Worm (Caenorhabditis elegans) whole organism, mixed stage, embryonic: Measurements from ENCODE around the gene hach-1.

Experiments
- M03D4.4 ChIP-seq: sonication (generic microtip); optimal IDR thresholded peaks from 2 replicates; lab custom pipeline; 2017; ENCODE audit warnings: mild to moderate bottlenecking, missing genetic modification characterization, missing compliant biosample characterization
- bed-3 ChIP-seq: fragments of 200-800 bp; sonication (Bioruptor generic); optimal IDR thresholded peaks from 3 replicates; lab custom pipeline; 2018; ENCODE audit warnings: mild to moderate bottlenecking, missing genetic modification characterization, moderate library complexity, missing compliant biosample characterization
- ceh-39 ChIP-seq: fragments of 150-350 bp; optimal IDR thresholded peaks from 2 replicates; lab custom pipeline; 2014; ENCODE audit warnings: missing biosample characterization, missing genetic modification characterization
- ceh-43 ChIP-seq: fragments of 200-800 bp; sonication (Bioruptor generic); optimal IDR thresholded peaks from 2 replicates; lab custom pipeline; 2018; ENCODE audit warnings: mild to moderate bottlenecking, missing genetic modification characterization, moderate library complexity, missing compliant biosample characterization
- ceh-83 ChIP-seq: fragments of 200-800 bp; sonication (Bioruptor generic); optimal IDR thresholded peaks from 2 replicates; lab custom pipeline; 2018; ENCODE audit warnings: mild to moderate bottlenecking, missing genetic modification characterization, missing compliant biosample characterization
- ces-1 ChIP-seq: fragments of 150-350 bp; optimal IDR thresholded peaks from 2 replicates; lab custom pipeline; 2014; ENCODE audit warnings: missing biosample characterization, missing genetic modification reagents, missing genetic modification characterization
- cnd-1 ChIP-seq: fragments of 200-800 bp; sonication (Bioruptor generic); optimal IDR thresholded peaks from 2 replicates; lab custom pipeline; 2018; ENCODE audit warnings: mild to moderate bottlenecking, missing genetic modification characterization, missing compliant biosample characterization
- drap-1 ChIP-seq: fragments of 200-800 bp; sonication (Bioruptor generic); optimal IDR thresholded peaks from 3 replicates; lab custom pipeline; 2018; ENCODE audit warnings: mild to moderate bottlenecking, missing genetic modification characterization, missing compliant biosample characterization
- elt-1 ChIP-seq: sonication (generic microtip); optimal IDR thresholded peaks from 2 replicates; lab custom pipeline; 2017; ENCODE audit warnings: missing genetic modification characterization, mild to moderate bottlenecking, missing compliant biosample characterization, antibody characterized with exemption, moderate library complexity, borderline replicate concordance; ENCODE audit not compliant: insufficient read depth
- elt-3 ChIP-seq: fragments of 150-350 bp; optimal IDR thresholded peaks from 2 replicates; lab custom pipeline; 2014; ENCODE audit warnings: missing biosample characterization, missing genetic modification characterization
- flh-1 ChIP-seq: fragments of 200-800 bp; sonication (Bioruptor generic); optimal IDR thresholded peaks from 2 replicates; lab custom pipeline; 2018; ENCODE audit warnings: mild to moderate bottlenecking, missing genetic modification characterization, moderate library complexity, missing compliant biosample characterization
- ham-2 ChIP-seq: fragments of 200-800 bp; sonication (Bioruptor generic); optimal IDR thresholded peaks from 2 replicates; lab custom pipeline; 2018; ENCODE audit warnings: mild to moderate bottlenecking, missing genetic modification characterization, missing compliant biosample characterization
- hlh-1 ChIP-seq: fragments of 150-350 bp; optimal IDR thresholded peaks from 2 replicates; lab custom pipeline; 2014; ENCODE audit warnings: missing biosample characterization, missing genetic modification reagents, missing genetic modification characterization
- lin-13 ChIP-seq: fragments of 150-350 bp; optimal IDR thresholded peaks from 2 replicates; lab custom pipeline; 2014; ENCODE audit warnings: missing biosample characterization, missing genetic modification characterization
- lin-32 ChIP-seq: fragments of 200-800 bp; sonication (Bioruptor generic); optimal IDR thresholded peaks from 2 replicates; lab custom pipeline; 2018; ENCODE audit warnings: mild to moderate bottlenecking, missing genetic modification characterization, missing compliant biosample characterization
- lsy-2 ChIP-seq: fragments of 150-350 bp; optimal IDR thresholded peaks from 2 replicates; lab custom pipeline; 2014; ENCODE audit warnings: missing biosample characterization, missing genetic modification characterization
- mab-5 ChIP-seq: fragments of 150-350 bp; optimal IDR thresholded peaks from 2 replicates; lab custom pipeline; 2014; ENCODE audit warnings: missing biosample characterization, missing genetic modification characterization
- mep-1 ChIP-seq: fragments of 150-350 bp; optimal IDR thresholded peaks from 2 replicates; lab custom pipeline; 2017; ENCODE audit warnings: missing biosample characterization, missing genetic modification reagents, missing genetic modification characterization, inconsistent platforms
- mls-2 ChIP-seq: sonication (generic microtip); optimal IDR thresholded peaks from 2 replicates; lab custom pipeline; 2016; ENCODE audit warnings: mild to moderate bottlenecking, missing genetic modification characterization, moderate library complexity, missing compliant biosample characterization
- nhr-2 ChIP-seq: fragments of 150-350 bp; optimal IDR thresholded peaks from 2 replicates; lab custom pipeline; 2014; ENCODE audit warnings: missing biosample characterization, missing genetic modification characterization
- nhr-237 ChIP-seq: fragments of 150-350 bp; optimal IDR thresholded peaks from 2 replicates; lab custom pipeline; 2014; ENCODE audit warnings: missing biosample characterization, missing genetic modification characterization
- nhr-28 ChIP-seq: fragments of 150-350 bp; optimal IDR thresholded peaks from 2 replicates; lab custom pipeline; 2014; ENCODE audit warnings: missing biosample characterization, missing genetic modification characterization
- nhr-76 ChIP-seq: sonication (generic microtip); optimal IDR thresholded peaks from 2 replicates; lab custom pipeline; 2017; ENCODE audit warnings: missing biosample characterization, missing genetic modification characterization
- pha-4 ChIP-seq: fragments of 150-350 bp; optimal IDR thresholded peaks from 2 replicates; lab custom pipeline; 2018; ENCODE audit warnings: missing biosample characterization, missing genetic modification reagents, missing genetic modification characterization
- sem-2 ChIP-seq: fragments of 200-800 bp; sonication (Bioruptor generic); optimal IDR thresholded peaks from 2 replicates; lab custom pipeline; 2018; ENCODE audit warnings: mild to moderate bottlenecking, missing genetic modification characterization, missing compliant biosample characterization
- snpc-4 ChIP-seq: fragments of 150-350 bp; optimal IDR thresholded peaks from 2 replicates; lab custom pipeline; 2014; ENCODE audit warnings: missing biosample characterization, missing genetic modification characterization
- sptf-1 ChIP-seq: sonication (generic microtip); optimal IDR thresholded peaks from 2 replicates; lab custom pipeline; 2017; ENCODE audit warnings: mild to moderate bottlenecking, missing genetic modification characterization, moderate library complexity, missing compliant biosample characterization
- tbx-8 ChIP-seq: fragments of 200-800 bp; sonication (Bioruptor generic); optimal IDR thresholded peaks from 2 replicates; lab custom pipeline; 2018; ENCODE audit warnings: mild to moderate bottlenecking, missing genetic modification characterization, moderate library complexity, missing compliant biosample characterization
- unc-120 ChIP-seq: sonication (generic microtip); optimal IDR thresholded peaks from 2 replicates; lab custom pipeline; 2017; ENCODE audit warnings: missing genetic modification characterization, missing compliant biosample characterization; ENCODE audit not compliant: poor library complexity, severe bottlenecking
- unc-39 ChIP-seq: fragments of 150-350 bp; optimal IDR thresholded peaks from 2 replicates; lab custom pipeline; 2014; ENCODE audit warnings: missing biosample characterization, missing genetic modification characterization
- ztf-11 ChIP-seq: fragments of 150-350 bp; optimal IDR thresholded peaks from 2 replicates; lab custom pipeline; 2014; ENCODE audit warnings: missing biosample characterization, missing genetic modification characterization

Gene hach-1

DNA sequence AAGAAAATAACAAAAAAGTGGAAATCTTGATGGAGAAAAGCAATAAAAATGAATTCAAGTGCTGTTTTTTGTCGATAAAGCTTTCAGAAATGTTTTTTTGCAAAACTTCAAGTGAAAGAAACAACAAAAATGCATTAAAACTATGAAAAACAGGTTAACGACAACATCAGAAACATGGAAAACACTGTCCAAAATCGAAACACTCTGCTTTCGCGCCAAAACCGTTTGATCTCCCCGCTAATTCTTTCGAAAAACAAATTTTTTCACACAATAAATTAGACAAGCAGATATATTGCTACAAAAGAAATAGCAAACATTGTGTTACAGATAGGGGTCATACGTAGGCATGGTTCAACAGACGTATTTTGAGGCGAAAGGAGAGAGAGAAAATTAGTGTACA is 13.5 kb upstream of the hach-1 start:
- no peak for TF ChIP-seq ceh-43 (GFP tag; lab: Kevin White, UChicago)
- no peak for TF ChIP-seq nhr-237
- TF ChIP-seq sem-2 (GFP tag; lab: Kevin White, UChicago), result no peak
- TF ChIP-seq pha-4, result no peak
- no peak for TF ChIP-seq bed-3 (GFP tag; lab: Kevin White, UChicago)
- TF ChIP-seq ces-1, result no peak
- TF ChIP-seq ceh-39 (tag; lab: Kevin White, UChicago), result no peak
- TF ChIP-seq M03D4.4, result no peak
- TF ChIP-seq tbx-8 (GFP tag; lab: Kevin White, UChicago), result no peak
- no peak for TF ChIP-seq ceh-83 (GFP tag; lab: Kevin White, UChicago)
- no peak for TF ChIP-seq elt-3 (tag; lab: Kevin White, UChicago)
- TF ChIP-seq lin-13 (tag; lab: Kevin White, UChicago), result no peak
- no peak for TF ChIP-seq elt-1
- no peak for TF ChIP-seq lsy-2 (tag; lab: Kevin White, UChicago)
- TF ChIP-seq nhr-28 (tag; lab: Kevin White, UChicago), result no peak

- TF ChIP-seq flh-1 (GFP tag; lab: Kevin White, UChicago) (no peak), M03D4.4 (no peak), ces-1 (no peak), elt-1 (no peak), unc-120 (tag; lab: Kevin White, UChicago) (no peak), sptf-1 (tag; lab: Kevin White, UChicago) (no peak), nhr-237 (no peak), nhr-76 (no peak), snpc-4 (tag; lab: Kevin White, UChicago) (no peak), lsy-2 (tag; lab: Kevin White, UChicago) (no peak), elt-3 (tag; lab: Kevin White, UChicago) (no peak), tbx-8 (GFP tag; lab: Kevin White, UChicago) (no peak), hlh-1 (tag; lab: Kevin White, UChicago) (no peak), ztf-11 (tag; lab: Kevin White, UChicago) (no peak), ceh-43 (GFP tag; lab: Kevin White, UChicago) (no peak), mls-2 (tag; lab: Kevin White, UChicago) (no peak)
- TF ChIP-seq, all 35 proteins: peak for 0
Measured at ce11 chrIII:5543050-5543449, 12.2 kb upstream of the hach-1 start, which contains the start of gene D1044.6. Gene D1044.6, minus strand, starts transcription at chrIII:5543177.

DNA sequence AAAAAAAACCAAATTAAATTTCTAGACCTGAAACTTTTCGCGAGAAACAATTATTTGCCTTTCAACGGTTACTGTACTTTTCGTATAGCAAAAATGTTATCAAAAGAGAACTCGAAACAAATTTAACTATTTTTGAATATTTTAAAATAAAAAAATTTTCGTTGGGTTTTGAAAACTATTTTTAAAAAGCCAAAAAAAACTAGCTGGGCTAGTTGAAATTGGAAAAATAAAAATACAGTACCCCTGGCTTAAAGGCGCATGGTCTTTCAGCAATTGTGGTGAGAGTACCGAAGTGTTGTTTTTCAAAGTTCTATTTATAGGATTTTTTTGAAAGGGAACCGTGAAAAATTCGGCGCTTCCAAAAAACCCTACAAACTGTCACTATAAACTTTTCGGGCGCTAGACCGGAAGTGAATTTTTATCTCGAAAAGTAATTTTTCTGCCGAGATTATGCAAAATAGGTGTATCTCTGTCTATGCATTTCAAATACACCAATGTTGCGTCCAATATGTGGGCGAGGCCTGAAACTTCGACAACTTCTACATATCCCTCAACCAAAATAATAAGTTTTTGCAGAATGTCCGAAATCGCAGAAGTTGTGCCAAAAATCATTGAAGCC is 11.4 kb upstream of the hach-1 start, which contains the start of gene D1044.1:
Gene D1044.1 (plus strand): TSS at position 569 of the 619 bp plus-strand sequence.
- TF ChIP-seq nhr-2 (tag; lab: Kevin White, UChicago) (no peak), nhr-76 (no peak), ceh-43 (GFP tag; lab: Kevin White, UChicago) (no peak), elt-3 (tag; lab: Kevin White, UChicago) (no peak)

DNA sequence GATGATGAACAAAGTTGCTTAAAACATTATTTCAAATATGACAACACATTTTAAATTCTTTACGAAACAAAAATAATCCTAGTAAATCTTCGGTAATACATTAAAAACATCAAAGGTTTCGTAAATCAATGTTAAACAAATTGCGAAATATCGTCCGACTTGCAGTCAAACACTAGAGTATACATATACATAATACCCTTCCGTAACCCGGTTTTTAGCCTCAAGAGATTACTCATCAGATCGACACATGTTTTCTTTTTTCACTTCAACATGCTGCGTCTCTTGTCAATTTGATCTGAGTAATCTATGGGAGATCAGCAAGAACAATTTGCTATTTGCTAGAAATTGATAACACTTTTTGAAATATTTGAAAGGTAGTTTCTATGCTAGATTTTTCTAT is 8.9 kb upstream of the hach-1 start:
- TF ChIP-seq ham-2, result no peak

ce11 chrIII:5546730-5547129 is 8.5 kb upstream of the hach-1 start, which contains the start of gene F09F7.5:
Gene F09F7.5, plus strand, starts transcription at chrIII:5546987.
- no peak for TF ChIP-seq sem-2 (GFP tag; lab: Kevin White, UChicago)
- TF ChIP-seq lin-32 (GFP tag; lab: Kevin White, UChicago), result no peak
- no peak for TF ChIP-seq unc-39 (tag; lab: Kevin White, UChicago)
- TF ChIP-seq cnd-1 (tag; lab: Kevin White, UChicago), result no peak
- TF ChIP-seq flh-1 (GFP tag; lab: Kevin White, UChicago), result no peak

DNA sequence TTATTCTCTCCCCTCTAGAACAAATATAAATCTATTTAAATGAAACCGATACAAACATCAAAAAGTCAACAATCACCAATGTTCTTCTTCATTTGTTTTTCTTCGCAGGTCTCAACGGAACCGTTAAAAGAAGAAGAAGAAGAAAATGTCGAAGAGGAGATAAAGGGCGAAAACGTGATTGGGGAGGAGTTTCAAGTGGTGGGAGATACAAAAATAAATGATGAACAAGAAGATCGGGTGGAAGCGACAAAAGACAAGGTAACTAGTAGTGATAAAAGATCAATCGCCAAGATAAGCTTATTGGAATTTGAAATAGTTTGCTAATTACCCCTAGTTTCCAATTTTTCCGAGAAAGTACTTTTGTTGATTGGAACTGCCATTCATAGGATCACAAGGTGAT is 5.1 kb upstream of the hach-1 start:
- TF ChIP-seq unc-39 (tag; lab: Kevin White, UChicago) (no peak), sem-2 (GFP tag; lab: Kevin White, UChicago) (no peak), nhr-76 (no peak), mab-5 (tag; lab: Kevin White, UChicago) (no peak), cnd-1 (tag; lab: Kevin White, UChicago) (no peak), tbx-8 (GFP tag; lab: Kevin White, UChicago) (no peak), ceh-39 (tag; lab: Kevin White, UChicago) (no peak), lin-13 (tag; lab: Kevin White, UChicago) (no peak), nhr-2 (tag; lab: Kevin White, UChicago) (no peak), mep-1 (tag; lab: Kevin White, UChicago) (no peak), nhr-237 (no peak), ces-1 (no peak), unc-120 (tag; lab: Kevin White, UChicago) (no peak), drap-1 (GFP tag; lab: Kevin White, UChicago) (no peak)
